Fruit fly (Drosophila melanogaster) whole organism, wandering third instar larva: ENCODE measurements around the gene CG34447.

Experiments
- CG32264 ChIP-seq: fragments of 200-800 bp; sonication (Bioruptor generic); optimal IDR thresholded peaks from 2 replicates; lab custom pipeline; 2016; ENCODE audit warnings: missing biosample characterization, missing genetic modification characterization
- CG9705 ChIP-seq: fragments of 200-800 bp; sonication (Bioruptor generic); optimal IDR thresholded peaks from 2 replicates; lab custom pipeline; 2018; ENCODE audit warnings: missing biosample characterization, mild to moderate bottlenecking, missing genetic modification characterization
- Dif ChIP-seq: fragments of 200-275, 200-300 bp; sonication (Bioruptor generic); optimal IDR thresholded peaks from 2 replicates; lab custom pipeline; 2018; ENCODE audit warnings: missing biosample characterization, missing genetic modification characterization; ENCODE audit not compliant: partially characterized antibody
- GATAd ChIP-seq: sonication (Bioruptor generic); optimal IDR thresholded peaks from 2 replicates; lab custom pipeline; 2016; ENCODE audit warnings: missing biosample characterization, missing genetic modification characterization
- HLH106 ChIP-seq: fragments of 200-800 bp; optimal IDR thresholded peaks from 3 replicates; lab custom pipeline; 2019; ENCODE audit warnings: missing biosample characterization, mild to moderate bottlenecking, missing genetic modification characterization, moderate library complexity
- Hnf4 ChIP-seq: fragments of 200-800 bp; sonication (Bioruptor generic); optimal IDR thresholded peaks from 2 replicates; lab custom pipeline; 2016; ENCODE audit warnings: missing biosample characterization, mild to moderate bottlenecking, missing genetic modification characterization
- Hr83 ChIP-seq: fragments of 200-300 bp; sonication (Bioruptor generic); optimal IDR thresholded peaks from 2 replicates; lab custom pipeline; 2016; ENCODE audit warnings: missing biosample characterization, mild to moderate bottlenecking, missing genetic modification characterization, moderate library complexity; ENCODE audit not compliant: poor library complexity, severe bottlenecking
- Jra ChIP-seq: sonication (Bioruptor generic); optimal IDR thresholded peaks from 2 replicates; lab custom pipeline; 2016; ENCODE audit warnings: missing biosample characterization, missing genetic modification characterization
- Mio ChIP-seq: sonication (Bioruptor generic); optimal IDR thresholded peaks from 2 replicates; lab custom pipeline; 2016; ENCODE audit warnings: missing biosample characterization, missing genetic modification characterization
- Myc ChIP-seq: fragments of >200 bp; optimal IDR thresholded peaks from 2 replicates; lab custom pipeline; 2017
- N ChIP-seq: fragments of >200 bp; optimal IDR thresholded peaks from 2 replicates; lab custom pipeline; 2018; ENCODE audit warnings: missing biosample characterization, missing external identifiers, missing genetic modification characterization
- OdsH ChIP-seq: fragments of 200-800 bp; sonication (Bioruptor generic); optimal IDR thresholded peaks from 2 replicates; lab custom pipeline; 2016; ENCODE audit warnings: missing biosample characterization, mild to moderate bottlenecking, missing genetic modification characterization
- Rel ChIP-seq, 2 experiments: fragments of 200-800 bp; sonication (Bioruptor generic) in 1 of 2; optimal IDR thresholded peaks; 2 replicates in 1 of 2; 3 replicates in 1 of 2; lab custom pipeline; 2016 to 2019; ENCODE audit warnings: mild to moderate bottlenecking in 2 of 2, missing biosample characterization in 2 of 2, missing genetic modification characterization in 2 of 2, moderate library complexity in 1 of 2
- Sp1 ChIP-seq: fragments of 200-800 bp; sonication (Bioruptor generic); optimal IDR thresholded peaks from 3 replicates; lab custom pipeline; 2019; ENCODE audit warnings: missing biosample characterization, mild to moderate bottlenecking, missing genetic modification characterization, moderate library complexity
- Vsx2 ChIP-seq: fragments of 200-300, 225-300 bp; sonication (Bioruptor generic); optimal IDR thresholded peaks from 2 replicates; lab custom pipeline; 2018; ENCODE audit warnings: missing biosample characterization, missing genetic modification characterization; ENCODE audit not compliant: partially characterized antibody
- br ChIP-seq: fragments of 200-800 bp; sonication (Bioruptor generic); optimal IDR thresholded peaks from 2 replicates; lab custom pipeline; 2016; ENCODE audit warnings: missing biosample characterization, missing genetic modification characterization
- brk ChIP-seq: fragments of 200-800 bp; sonication (Bioruptor generic); optimal IDR thresholded peaks from 2 replicates; lab custom pipeline; 2016; ENCODE audit warnings: missing biosample characterization, mild to moderate bottlenecking, missing genetic modification characterization
- dl ChIP-seq, 2 experiments: fragments of 175-275, 200-275 bp in 1 of 2; fragments of 200-275 bp in 1 of 2; sonication (Bioruptor generic); optimal IDR thresholded peaks; lab custom pipeline; 2018; ENCODE audit warnings: mild to moderate bottlenecking in 2 of 2, missing biosample characterization in 2 of 2, missing genetic modification characterization in 2 of 2, moderate library complexity in 2 of 2; ENCODE audit not compliant: partially characterized antibody in 2 of 2, insufficient read depth in 1 of 2
- dmrt93B ChIP-seq: fragments of 200-800 bp; sonication (Bioruptor generic); optimal IDR thresholded peaks from 2 replicates; lab custom pipeline; 2018; ENCODE audit warnings: missing biosample characterization, mild to moderate bottlenecking, missing genetic modification characterization
- dsf ChIP-seq: sonication (Bioruptor generic); optimal IDR thresholded peaks from 2 replicates; lab custom pipeline; 2016; ENCODE audit warnings: missing biosample characterization, missing genetic modification characterization, borderline replicate concordance
- ey ChIP-seq: fragments of 200-800 bp; sonication (Bioruptor generic); optimal IDR thresholded peaks from 2 replicates; lab custom pipeline; 2016; ENCODE audit warnings: missing biosample characterization, missing genetic modification characterization
- foxo ChIP-seq, 2 experiments: fragments of 200-800 bp; sonication (Bioruptor generic); optimal IDR thresholded peaks; 2 replicates in 1 of 2; 3 replicates in 1 of 2; lab custom pipeline; 2016 to 2017; ENCODE audit warnings: missing biosample characterization in 2 of 2, missing genetic modification characterization in 2 of 2
- fru ChIP-seq: fragments of 200-800 bp; sonication (Bioruptor generic); optimal IDR thresholded peaks from 3 replicates; lab custom pipeline; 2016; ENCODE audit warnings: missing biosample characterization, mild to moderate bottlenecking, missing genetic modification characterization
- h ChIP-seq: fragments of 200-800 bp; sonication (Bioruptor generic); optimal IDR thresholded peaks from 3 replicates; lab custom pipeline; 2016; ENCODE audit warnings: missing biosample characterization, mild to moderate bottlenecking, missing genetic modification characterization
- jim ChIP-seq: fragments of 175-275, 200-325 bp; sonication (Bioruptor generic); optimal IDR thresholded peaks from 2 replicates; lab custom pipeline; 2016; ENCODE audit warnings: missing biosample characterization, mild to moderate bottlenecking, missing genetic modification characterization
- lola ChIP-seq: fragments of >200 bp; optimal IDR thresholded peaks from 2 replicates; lab custom pipeline; 2017; ENCODE audit warnings: missing biosample characterization, missing genetic modification characterization
- pan ChIP-seq: fragments of >200 bp; optimal IDR thresholded peaks from 2 replicates; lab custom pipeline; 2017
- rgr ChIP-seq: fragments of 200-800 bp; sonication (Bioruptor generic); optimal IDR thresholded peaks from 3 replicates; lab custom pipeline; 2016; ENCODE audit warnings: missing biosample characterization, mild to moderate bottlenecking, missing genetic modification characterization
- sv ChIP-seq: fragments of 200-800 bp; sonication (Bioruptor generic); optimal IDR thresholded peaks from 3 replicates; lab custom pipeline; 2016; ENCODE audit warnings: missing biosample characterization, missing genetic modification characterization
- tai ChIP-seq: sonication (Bioruptor generic); optimal IDR thresholded peaks from 2 replicates; lab custom pipeline; 2016; ENCODE audit warnings: missing biosample characterization, missing genetic modification characterization
- usp ChIP-seq: fragments of >200 bp; optimal IDR thresholded peaks from 2 replicates; lab custom pipeline; 2017; ENCODE audit warnings: missing biosample characterization, missing genetic modification characterization
- woc ChIP-seq: sonication (Bioruptor generic); optimal IDR thresholded peaks from 2 replicates; lab custom pipeline; 2016; ENCODE audit warnings: missing biosample characterization, mild to moderate bottlenecking, missing genetic modification characterization

Gene CG34447

DNA sequence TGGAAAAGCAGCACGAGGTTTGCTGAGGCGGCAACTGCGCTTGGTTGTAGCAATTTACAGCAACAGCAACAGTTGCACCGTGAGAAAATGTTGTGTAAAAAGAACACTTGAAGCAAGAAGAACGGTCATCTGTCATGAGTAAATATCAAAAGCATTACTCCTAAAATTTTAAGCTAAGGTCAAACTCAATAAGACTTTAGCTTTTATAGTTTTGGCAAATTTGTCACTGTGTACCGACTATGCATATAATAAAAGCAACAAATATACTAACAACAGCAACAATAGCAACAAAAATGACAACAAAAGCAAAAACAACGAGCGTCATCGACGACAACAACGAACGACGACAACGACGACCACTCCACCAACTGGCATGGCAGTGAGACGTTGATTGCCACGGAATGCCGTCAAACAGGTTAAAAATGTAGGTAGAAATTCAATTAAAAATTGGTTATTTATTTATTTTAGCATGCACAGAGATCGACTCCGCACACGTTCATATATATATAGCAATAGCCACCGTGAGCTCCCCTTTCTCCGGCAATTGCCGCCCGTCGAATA is 13.8 kb upstream of the CG34447 start (continued):
- TF ChIP-seq Hr83 (GFP tag; lab: Kevin White, UChicago) (peak; percentile 36), ey (GFP tag; lab: Kevin White, UChicago) (peak; percentile 89), Hnf4 (GFP tag; lab: Kevin White, UChicago) (peak; percentile 86), GATAd (GFP tag; lab: Kevin White, UChicago) (peak; percentile 52), br (GFP tag; lab: Kevin White, UChicago) (peak; percentile 89), HLH106 (peak; percentile 91), CG32264 (GFP tag; lab: Kevin White, UChicago) (peak; percentile 79), rgr (peak; percentile 89)

DNA sequence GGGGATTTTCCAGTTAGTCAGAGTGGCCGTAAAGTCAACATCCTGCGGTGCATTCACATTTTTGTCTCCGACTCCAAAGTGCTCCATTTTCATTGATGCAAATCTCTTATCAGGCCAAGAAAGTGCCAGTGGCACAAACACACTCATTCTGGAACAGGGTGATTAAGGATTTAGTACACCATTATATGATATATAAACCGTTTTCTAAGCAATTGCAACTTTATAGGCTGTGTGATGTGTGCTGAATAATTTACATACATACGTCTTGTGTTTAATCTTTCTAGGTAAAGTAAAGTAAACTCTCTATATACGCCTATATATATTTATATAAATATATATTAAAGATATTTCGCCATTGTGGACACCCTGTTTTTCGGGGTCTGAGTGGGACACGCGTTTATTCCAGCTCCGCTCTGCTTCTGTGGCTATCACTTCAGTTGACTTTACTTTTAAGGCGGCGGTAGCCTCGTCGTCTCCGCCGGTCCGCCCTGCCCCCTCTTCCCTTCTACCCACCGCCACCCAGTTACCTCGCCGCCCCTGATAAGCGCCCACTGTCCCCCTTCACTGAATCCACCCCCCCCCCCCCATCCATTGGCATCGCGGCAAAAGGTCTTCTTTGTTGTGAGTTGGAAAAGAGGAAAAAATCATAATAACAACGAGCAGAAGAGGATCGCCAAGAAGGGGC is 13.1 kb upstream of the CG34447 start:
- TF ChIP-seq N (GFP tag; lab: Kevin White, UChicago) (no peak), dsf (GFP tag; lab: Kevin White, UChicago) (no peak), rgr (no peak), CG32264 (GFP tag; lab: Kevin White, UChicago) (no peak), HLH106 (peak; percentile 50), Hr83 (GFP tag; lab: Kevin White, UChicago) (no peak), sv (GFP tag; lab: Kevin White, UChicago) (no peak), usp (GFP tag; lab: Kevin White, UChicago) (no peak), lola (GFP tag; lab: Kevin White, UChicago) (no peak), Myc (lab: Kevin White, UChicago) (no peak), Vsx2 (GFP tag; lab: Kevin White, UChicago) (no peak), woc (GFP tag; lab: Kevin White, UChicago) (no peak), Mio (no peak), h (no peak), br (GFP tag; lab: Kevin White, UChicago) (peak; percentile 4), Sp1 (peak; percentile 52), OdsH (GFP tag; lab: Kevin White, UChicago) (peak; percentile 17), Dif (GFP tag; lab: Kevin White, UChicago) (no peak), CG9705 (GFP tag; lab: Kevin White, UChicago) (no peak), pan (lab: Kevin White, UChicago) (no peak), GATAd (GFP tag; lab: Kevin White, UChicago) (no peak), Rel (GFP tag; optimal IDR thresholded peaks at IDR 0.05; lab: Kevin White, UChicago) (no peak), Rel (tag; optimal IDR thresholded peaks at IDR 0.05; lab: Kevin White, UChicago) (peak; percentile 22), foxo (GFP tag; optimal IDR thresholded peaks at IDR 0.05; lab: Kevin White, UChicago) (no peak), dl (GFP tag; optimal IDR thresholded peaks at IDR 0.05; lab: Kevin White, UChicago; ENCODE audit: insufficient read depth in 1 of 2, partially characterized antibody in 2 of 2) (no peak), jim (GFP tag; lab: Kevin White, UChicago) (no peak), dmrt93B (GFP tag; lab: Kevin White, UChicago) (no peak)

DNA sequence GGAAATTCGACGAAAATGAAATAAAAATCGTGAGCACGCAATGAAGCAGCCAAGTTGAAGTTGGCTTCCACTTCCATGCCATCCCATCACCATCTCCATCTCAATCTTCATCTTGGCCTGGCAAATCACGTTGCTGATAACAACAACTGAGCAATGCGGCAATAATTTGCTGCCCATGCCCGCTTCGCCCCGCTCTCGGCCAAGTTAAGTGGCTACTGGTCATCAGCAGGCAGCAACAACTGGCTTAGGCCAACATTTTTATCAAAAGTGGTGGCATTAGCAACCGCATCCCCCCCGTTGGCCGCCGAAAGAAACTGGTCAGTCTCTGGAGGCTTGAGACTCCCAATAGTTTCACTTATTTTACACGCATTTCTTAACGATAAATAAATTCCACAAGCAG is 10.4 kb upstream of the CG34447 start:
- TF ChIP-seq fru (GFP tag; lab: Kevin White, UChicago) (no peak), Sp1 (no peak), Mio (no peak), brk (no peak), Jra (GFP tag; lab: Kevin White, UChicago) (no peak), dl (GFP tag; optimal IDR thresholded peaks at IDR 0.05; lab: Kevin White, UChicago; ENCODE audit: insufficient read depth in 1 of 2, partially characterized antibody in 2 of 2) (no peak), pan (lab: Kevin White, UChicago) (no peak), Myc (lab: Kevin White, UChicago) (no peak), sv (GFP tag; lab: Kevin White, UChicago) (no peak), tai (GFP tag; lab: Kevin White, UChicago) (no peak)

dm6 chr2L:2429588-2429987 is 9.8 kb upstream of the CG34447 start:
- no peak for TF ChIP-seq Jra (GFP tag; lab: Kevin White, UChicago)
